Worm (Caenorhabditis elegans) whole organism, young adult: Measurements from ENCODE around the gene C07H4.1.

Experiments
- D2030.7 ChIP-seq: fragments of 200-800 bp; sonication (Bioruptor generic); IDR thresholded peaks from 2 replicates; pipeline ENCODE4 v1.3.6; 2022; ENCODE audit warnings: missing genetic modification reagents, missing genetic modification characterization, missing compliant biosample characterization
- tlf-1 ChIP-seq: fragments of 200-800 bp; sonication (Bioruptor generic); optimal IDR thresholded peaks from 2 replicates; lab custom pipeline; 2018; ENCODE audit warnings: mild to moderate bottlenecking, missing genetic modification characterization, missing compliant biosample characterization
- unc-130 ChIP-seq: sonication (generic microtip); optimal IDR thresholded peaks from 2 replicates; lab custom pipeline; 2016; ENCODE audit warnings: missing genetic modification reagents, missing genetic modification characterization, missing compliant biosample characterization
- ztf-22 ChIP-seq: fragments of 200-800 bp; sonication (Bioruptor generic); optimal IDR thresholded peaks from 2 replicates; lab custom pipeline; 2018; ENCODE audit warnings: mild to moderate bottlenecking, missing genetic modification characterization, moderate library complexity, missing compliant biosample characterization

ce11 chrII:9098505-9098904, 5.0 kb upstream of the C07H4.1 start, which contains the start of gene clh-5:
- TF ChIP-seq ztf-22 (GFP tag; lab: Kevin White, UChicago) (no peak), tlf-1 (GFP tag; lab: Kevin White, UChicago) (no peak), D2030.7 (no peak), unc-130 (GFP tag; lab: Kevin White, UChicago) (no peak)
